Worm (Caenorhabditis elegans): ENCODE measurements around the gene K12H6.6.

K12H6.6 gene

ce11 chrII:2802804-2803586 lies 28.0 kb downstream of the K12H6.6 start (continued):
- TF ChIP-seq nhr-76 (tag; optimal IDR thresholded peaks at IDR 0.05) (no peak), unc-39 (tag; optimal IDR thresholded peaks at IDR 0.05) (no peak), nhr-28 (tag; optimal IDR thresholded peaks at IDR 0.05) (no peak), pqm-1 (tag; optimal IDR thresholded peaks at IDR 0.05) (peak; percentile 64), elt-3 (tag; optimal IDR thresholded peaks at IDR 0.05) (peak in 1 of 3 experiments; percentile 30), R02D3.7 (tag; optimal IDR thresholded peaks at IDR 0.05) (no peak), ceh-16 (tag; optimal IDR thresholded peaks at IDR 0.05) (no peak), snpc-4 (tag; optimal IDR thresholded peaks at IDR 0.05) (no peak), unc-62 (GFP tag; optimal IDR thresholded peaks at IDR 0.05) (no peak), daf-12 (tag; optimal IDR thresholded peaks at IDR 0.05) (no peak), jun-1 (tag; optimal IDR thresholded peaks at IDR 0.05) (no peak), eor-1 (tag; optimal IDR thresholded peaks at IDR 0.05) (no peak), nhr-12 (tag; optimal IDR thresholded peaks at IDR 0.05) (no peak), hmg-11 (tag; optimal IDR thresholded peaks at IDR 0.05) (no peak), ama-1 (optimal IDR thresholded peaks at IDR 0.05) (no peak), skn-1 (tag; optimal IDR thresholded peaks at IDR 0.05) (no peak), elt-2 (tag; optimal IDR thresholded peaks at IDR 0.05) (peak; percentile 89), ceh-82 (tag; optimal IDR thresholded peaks at IDR 0.05) (no peak), nhr-77 (tag; optimal IDR thresholded peaks at IDR 0.05) (no peak)

- TF ChIP-seq mdl-1 (tag; optimal IDR thresholded peaks at IDR 0.05) (no peak), skn-1 (tag; optimal IDR thresholded peaks at IDR 0.05) (no peak), nhr-237 (tag; optimal IDR thresholded peaks at IDR 0.05) (no peak), snpc-4 (tag; optimal IDR thresholded peaks at IDR 0.05) (no peak), ceh-28 (tag; optimal IDR thresholded peaks at IDR 0.05) (no peak), unc-62 (GFP tag; optimal IDR thresholded peaks at IDR 0.05) (no peak), elt-3 (tag; optimal IDR thresholded peaks at IDR 0.05) (no peak), ztf-4 (tag; optimal IDR thresholded peaks at IDR 0.05) (no peak), daf-12 (tag; optimal IDR thresholded peaks at IDR 0.05) (no peak)
These were observed 29.3 kb downstream of the K12H6.6 start for ce11 chrII:2801764-2802163.

- TF ChIP-seq elt-1 (tag; optimal IDR thresholded peaks at IDR 0.05) (peak; percentile 74), nhr-25 (tag; optimal IDR thresholded peaks at IDR 0.05) (peak; percentile 85), ceh-9 (tag; optimal IDR thresholded peaks at IDR 0.05) (no peak), zag-1 (tag; optimal IDR thresholded peaks at IDR 0.05) (no peak), nhr-67 (tag; optimal IDR thresholded peaks at IDR 0.05) (no peak), unc-62 (GFP tag; optimal IDR thresholded peaks at IDR 0.05) (peak; percentile 11), elt-3 (tag; optimal IDR thresholded peaks at IDR 0.05) (peak in 2 of 3 experiments; percentile 74 to 92), jun-1 (tag; optimal IDR thresholded peaks at IDR 0.05) (peak; percentile 81), pqm-1 (tag; optimal IDR thresholded peaks at IDR 0.05) (peak; percentile 92), mml-1 (tag; optimal IDR thresholded peaks at IDR 0.05) (no peak), nhr-23 (tag; optimal IDR thresholded peaks at IDR 0.05) (peak; percentile 92), nhr-43 (tag; optimal IDR thresholded peaks at IDR 0.05; ENCODE audit: poor library complexity, severe bottlenecking) (peak; percentile 93), mdl-1 (tag; optimal IDR thresholded peaks at IDR 0.05) (no peak), nfya-1 (tag; optimal IDR thresholded peaks at IDR 0.05; ENCODE audit: insufficient read depth) (peak; percentile 65), fkh-2 (tag; optimal IDR thresholded peaks at IDR 0.05) (no peak), skn-1 (tag; optimal IDR thresholded peaks at IDR 0.05) (peak; percentile 20), lin-15B (tag; optimal IDR thresholded peaks at IDR 0.05) (peak; percentile 10), ceh-28 (tag; optimal IDR thresholded peaks at IDR 0.05) (peak; percentile 90), elt-2 (tag; optimal IDR thresholded peaks at IDR 0.05) (peak; percentile 96), nhr-11 (tag; optimal IDR thresholded peaks at IDR 0.05) (peak; percentile 19), pha-4 (tag; optimal IDR thresholded peaks at IDR 0.05) (peak; percentile 31), unc-39 (tag; optimal IDR thresholded peaks at IDR 0.05) (no peak), R02D3.7 (tag; optimal IDR thresholded peaks at IDR 0.05) (peak; percentile 48)
These were observed 30.3 kb downstream of the K12H6.6 start, which contains the start of gene nhr-119 for ce11 chrII:2800550-2801233. Gene nhr-119, minus strand, starts transcription at chrII:2800600.
